Fruit fly (Drosophila melanogaster) whole organism, embryonic: ENCODE results near the gene Urm1.
A peak's percentile ranks its signal among the peaks of the same experiment; 100 is the strongest.

Experiments used
- Adf1 ChIP-seq: fragments of 200-800 bp; sonication (Bioruptor generic); IDR thresholded peaks from 2 replicates; pipeline ENCODE4 v1.3.6; 2022; ENCODE audit warnings: missing biosample characterization, missing genetic modification characterization
- Asciz ChIP-seq: fragments of 200-800 bp; sonication (Bioruptor generic); optimal IDR thresholded peaks from 2 replicates; lab custom pipeline; 2017; ENCODE audit warnings: missing biosample characterization, mild to moderate bottlenecking, missing genetic modification characterization, missing genetic modification reagents
- Atf6 ChIP-seq: fragments of 200-800 bp; sonication (Bioruptor generic); IDR thresholded peaks from 2 replicates; pipeline ENCODE4 v1.3.6; 2022; ENCODE audit warnings: missing biosample characterization, missing genetic modification characterization
- Bgb ChIP-seq: fragments of 200-800 bp; sonication (Bioruptor generic); IDR thresholded peaks from 2 replicates; pipeline ENCODE4 v1.3.6; 2022; ENCODE audit warnings: missing biosample characterization, missing genetic modification characterization; ENCODE audit not compliant: partially characterized antibody
- CG10654 ChIP-seq: fragments of 200-800 bp; sonication (Bioruptor generic); optimal IDR thresholded peaks from 2 replicates; lab custom pipeline; 2016; ENCODE audit warnings: missing biosample characterization, missing genetic modification characterization
- CG10979 ChIP-seq: fragments of 200-800 bp; sonication (Bioruptor generic); optimal IDR thresholded peaks from 2 replicates; lab custom pipeline; 2018; ENCODE audit warnings: missing biosample characterization, mild to moderate bottlenecking, missing genetic modification characterization, moderate library complexity
- CG11085 ChIP-seq: fragments of 200-800 bp; sonication (Bioruptor generic); IDR thresholded peaks from 2 replicates; pipeline ENCODE4 v1.3.6; 2022; ENCODE audit warnings: missing biosample characterization, missing genetic modification characterization
- CG12104 ChIP-seq: fragments of 200-800 bp; sonication (Bioruptor generic); optimal IDR thresholded peaks from 3 replicates; lab custom pipeline; 2016; ENCODE audit warnings: missing biosample characterization, missing genetic modification characterization
- CG12391 ChIP-seq: fragments of 200-800 bp; sonication (Bioruptor generic); optimal IDR thresholded peaks from 3 replicates; lab custom pipeline; 2018; ENCODE audit warnings: missing biosample characterization, mild to moderate bottlenecking, missing genetic modification characterization, moderate library complexity
- CG15011 ChIP-seq: fragments of 200-800 bp; sonication (Bioruptor generic); optimal IDR thresholded peaks from 3 replicates; lab custom pipeline; 2018; ENCODE audit warnings: missing biosample characterization, mild to moderate bottlenecking, missing genetic modification characterization
- CG15601 ChIP-seq: fragments of 200-800 bp; sonication (Bioruptor generic); optimal IDR thresholded peaks from 3 replicates; lab custom pipeline; 2019; ENCODE audit warnings: missing biosample characterization, mild to moderate bottlenecking, missing genetic modification characterization, moderate library complexity
- CG17361 ChIP-seq: fragments of 200-800 bp; sonication (Bioruptor generic); IDR thresholded peaks from 3 replicates; pipeline ENCODE4 v1.3.6; 2022; ENCODE audit warnings: missing biosample characterization, missing genetic modification characterization
- CG1792 ChIP-seq: fragments of 200-800 bp; sonication (Bioruptor generic); optimal IDR thresholded peaks from 2 replicates; lab custom pipeline; 2016; ENCODE audit warnings: missing biosample characterization, missing genetic modification characterization
- CG2129 ChIP-seq: fragments of 200-800 bp; sonication (Bioruptor generic); IDR thresholded peaks from 2 replicates; pipeline ENCODE4 v1.3.6; 2022; ENCODE audit warnings: missing biosample characterization, missing genetic modification characterization; ENCODE audit not compliant: partially characterized antibody
- CG2889 ChIP-seq: fragments of 200-800 bp; sonication (Bioruptor generic); IDR thresholded peaks from 3 replicates; pipeline ENCODE4 v1.3.6; 2022; ENCODE audit warnings: missing biosample characterization, missing genetic modification characterization
- CG3281 ChIP-seq: fragments of 200-800 bp; sonication (Bioruptor generic); optimal IDR thresholded peaks from 3 replicates; lab custom pipeline; 2017; ENCODE audit warnings: missing biosample characterization, mild to moderate bottlenecking, missing genetic modification characterization
- CG5180 ChIP-seq: fragments of 200-800 bp; sonication (Bioruptor generic); optimal IDR thresholded peaks from 3 replicates; lab custom pipeline; 2017; ENCODE audit warnings: missing biosample characterization, missing genetic modification characterization, mild to moderate bottlenecking, moderate library complexity, missing genetic modification reagents
- CG6813 ChIP-seq: fragments of 200-800 bp; sonication (Bioruptor generic); optimal IDR thresholded peaks from 2 replicates; lab custom pipeline; 2017; ENCODE audit warnings: missing biosample characterization, missing genetic modification characterization, mild to moderate bottlenecking, moderate library complexity, missing genetic modification reagents
- CG7556 ChIP-seq: fragments of 200-800 bp; sonication (Bioruptor generic); optimal IDR thresholded peaks from 2 replicates; lab custom pipeline; 2017; ENCODE audit warnings: missing biosample characterization, mild to moderate bottlenecking, missing genetic modification characterization
- CG8290 ChIP-seq, 3 experiments: fragments of 200-800 bp; sonication (Bioruptor generic); optimal IDR thresholded peaks; 2 replicates each; lab custom pipeline; 2016 to 2019; ENCODE audit warnings: missing biosample characterization in 3 of 3, missing genetic modification characterization in 3 of 3, mild to moderate bottlenecking in 2 of 3, moderate library complexity in 1 of 3
- CG8765 ChIP-seq: fragments of 200-800 bp; sonication (Bioruptor generic); IDR thresholded peaks from 2 replicates; pipeline ENCODE4 v1.3.6; 2022; ENCODE audit warnings: missing biosample characterization, missing genetic modification characterization
- CG9797 ChIP-seq: fragments of 200-800 bp; sonication (Bioruptor generic); optimal IDR thresholded peaks from 3 replicates; lab custom pipeline; 2018; ENCODE audit warnings: missing biosample characterization, mild to moderate bottlenecking, missing genetic modification characterization
- Gug ChIP-seq: fragments of 200-800 bp; sonication (Bioruptor generic); IDR thresholded peaks from 4 replicates; pipeline ENCODE4 v1.3.6; 2022; ENCODE audit warnings: missing biosample characterization, missing genetic modification characterization
- Hmr ChIP-seq: fragments of 200-800 bp; sonication (Bioruptor generic); optimal IDR thresholded peaks from 3 replicates; lab custom pipeline; 2017; ENCODE audit warnings: mild to moderate bottlenecking, missing biosample characterization, missing genetic modification reagents, missing genetic modification characterization
- Hmx ChIP-seq: fragments of 200-800 bp; sonication (Bioruptor generic); optimal IDR thresholded peaks from 2 replicates; lab custom pipeline; 2016; ENCODE audit warnings: missing biosample characterization, missing genetic modification characterization
- NC2α ChIP-seq: fragments of 200-800 bp; sonication (Bioruptor generic); optimal IDR thresholded peaks from 2 replicates; lab custom pipeline; 2016; ENCODE audit warnings: missing biosample characterization, missing genetic modification characterization
- PHDP ChIP-seq: fragments of 200-800 bp; sonication (Bioruptor generic); optimal IDR thresholded peaks from 3 replicates; lab custom pipeline; 2018; ENCODE audit warnings: missing biosample characterization, mild to moderate bottlenecking, missing genetic modification characterization, moderate library complexity
- Side ChIP-seq: fragments of 200-800 bp; sonication (Bioruptor generic); optimal IDR thresholded peaks from 2 replicates; lab custom pipeline; 2016; ENCODE audit warnings: missing biosample characterization, missing genetic modification characterization
- Stat92E ChIP-seq, 3 experiments: fragments of >200 bp in 2 of 3; fragments of 200-800 bp in 1 of 3; sonication (Bioruptor generic) in 1 of 3; optimal IDR thresholded peaks; 2 replicates each; lab custom pipeline; 2017 to 2019; ENCODE audit warnings: missing biosample characterization in 3 of 3, missing genetic modification characterization in 3 of 3, mild to moderate bottlenecking in 1 of 3, moderate library complexity in 1 of 3
- Vsx1 ChIP-seq: fragments of 200-800 bp; sonication (Bioruptor generic); optimal IDR thresholded peaks from 2 replicates; lab custom pipeline; 2017; ENCODE audit warnings: missing biosample characterization, mild to moderate bottlenecking, missing genetic modification characterization, missing genetic modification reagents
- ara ChIP-seq: fragments of 200-800 bp; sonication (Bioruptor generic); IDR thresholded peaks from 2 replicates; pipeline ENCODE4 v1.3.6; 2022; ENCODE audit warnings: missing biosample characterization, missing genetic modification characterization
- bowl ChIP-seq: fragments of 200-800 bp; sonication (Bioruptor generic); IDR thresholded peaks from 2 replicates; pipeline ENCODE4 v1.3.6; 2022; ENCODE audit warnings: missing biosample characterization, missing genetic modification characterization
- bsh ChIP-seq, 2 experiments: fragments of 200-800 bp; sonication (Bioruptor generic); optimal IDR thresholded peaks; 2 replicates each; lab custom pipeline; 2017 to 2018; ENCODE audit warnings: mild to moderate bottlenecking in 2 of 2, missing biosample characterization in 2 of 2, missing genetic modification characterization in 2 of 2, moderate library complexity in 1 of 2
- cas ChIP-seq: fragments of 200-800 bp; sonication (Bioruptor generic); IDR thresholded peaks from 2 replicates; pipeline ENCODE4 v1.3.6; 2022; ENCODE audit warnings: missing biosample characterization, missing genetic modification characterization
- chinmo ChIP-seq: fragments of 200-800 bp; sonication (Bioruptor generic); IDR thresholded peaks from 4 replicates; pipeline ENCODE4 v1.3.6; 2022; ENCODE audit warnings: missing biosample characterization, missing genetic modification characterization; ENCODE audit not compliant: partially characterized antibody
- ci ChIP-seq: fragments of 200-800 bp; sonication (Bioruptor generic); IDR thresholded peaks from 3 replicates; pipeline ENCODE4 v1.3.6; 2022; ENCODE audit warnings: missing biosample characterization, missing genetic modification characterization
- danr ChIP-seq: fragments of 200-800 bp; sonication (Bioruptor generic); IDR thresholded peaks from 2 replicates; pipeline ENCODE4 v1.3.6; 2022; ENCODE audit warnings: missing biosample characterization, missing genetic modification characterization
- dpn ChIP-seq, 2 experiments: fragments of 200-800 bp; sonication (Bioruptor generic); optimal IDR thresholded peaks; 3 replicates each; lab custom pipeline; 2016; ENCODE audit warnings: missing biosample characterization in 2 of 2, missing genetic modification characterization in 2 of 2
- fd102C ChIP-seq: fragments of 200-800 bp; sonication (Bioruptor generic); optimal IDR thresholded peaks from 2 replicates; lab custom pipeline; 2018; ENCODE audit warnings: missing biosample characterization, mild to moderate bottlenecking, missing genetic modification characterization, moderate library complexity
- grau ChIP-seq: fragments of 200-800 bp; optimal IDR thresholded peaks from 3 replicates; lab custom pipeline; 2019; ENCODE audit warnings: missing biosample characterization, mild to moderate bottlenecking, missing genetic modification characterization, moderate library complexity
- h ChIP-seq: fragments of >200 bp; optimal IDR thresholded peaks from 2 replicates; lab custom pipeline; 2017
- jigr1 ChIP-seq: fragments of 200-800 bp; sonication (Bioruptor generic); IDR thresholded peaks from 3 replicates; pipeline ENCODE4 v1.3.6; 2022; ENCODE audit warnings: missing biosample characterization, missing genetic modification characterization
- phol ChIP-seq: fragments of 200-800 bp; sonication (Bioruptor generic); optimal IDR thresholded peaks from 3 replicates; lab custom pipeline; 2018; ENCODE audit warnings: missing biosample characterization, mild to moderate bottlenecking, missing genetic modification characterization, moderate library complexity
- pum ChIP-seq: fragments of 200-800 bp; sonication (Bioruptor generic); optimal IDR thresholded peaks from 2 replicates; lab custom pipeline; 2016; ENCODE audit warnings: missing biosample characterization, missing genetic modification characterization
- slbo ChIP-seq: fragments of 200-800 bp; sonication (Bioruptor generic); IDR thresholded peaks from 2 replicates; pipeline ENCODE4 v1.3.6; 2022; ENCODE audit warnings: missing biosample characterization, missing genetic modification characterization
- sob ChIP-seq: fragments of 200-800 bp; sonication (Bioruptor generic); IDR thresholded peaks from 2 replicates; pipeline ENCODE4 v1.3.6; 2022; ENCODE audit warnings: missing biosample characterization, missing genetic modification characterization
- wek ChIP-seq: fragments of 200-800 bp; sonication (Bioruptor generic); optimal IDR thresholded peaks from 3 replicates; lab custom pipeline; 2018; ENCODE audit warnings: missing biosample characterization, mild to moderate bottlenecking, missing genetic modification characterization, moderate library complexity
- yki ChIP-seq: fragments of >200 bp; optimal IDR thresholded peaks from 3 replicates; lab custom pipeline; 2018
- z ChIP-seq: fragments of 200-800 bp; sonication (Bioruptor generic); IDR thresholded peaks from 3 replicates; pipeline ENCODE4 v1.3.6; 2022; ENCODE audit warnings: missing biosample characterization, missing genetic modification characterization

Gene Urm1

DNA sequence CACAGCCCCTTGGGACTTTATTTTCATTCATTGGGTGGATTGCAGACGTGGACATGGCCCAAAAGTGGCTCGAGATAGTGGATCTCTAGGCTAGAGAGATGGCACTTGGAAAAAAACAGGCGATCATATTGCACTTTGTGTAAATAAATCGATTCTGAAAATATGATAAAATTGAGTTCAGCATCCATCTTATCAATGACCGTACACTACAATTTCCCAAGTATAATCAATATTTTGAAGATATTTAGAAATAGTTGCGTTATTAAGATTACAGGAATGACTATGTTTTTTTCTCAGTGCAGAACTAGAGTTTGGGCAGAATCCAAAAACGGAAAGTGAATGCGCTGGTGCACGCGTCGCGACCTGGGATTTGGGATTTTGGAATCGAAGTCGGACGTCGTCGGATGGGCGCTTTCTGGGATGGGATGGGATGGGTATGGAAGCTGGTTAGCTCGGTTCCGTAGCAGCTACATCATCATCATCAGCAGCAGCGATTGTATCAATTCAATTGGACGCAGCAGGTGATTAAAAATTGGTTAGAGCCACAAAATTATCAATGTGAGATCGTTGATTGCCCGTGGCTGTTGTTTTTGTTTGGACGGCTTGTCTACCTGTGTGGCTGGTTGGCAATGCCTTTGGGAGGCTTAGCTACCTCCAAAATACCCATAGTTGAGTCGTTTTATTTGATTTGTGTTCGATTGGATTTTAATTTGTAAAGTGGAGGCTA, 5.3 kb downstream of the Urm1 start (continued):
- peak; percentile 35 for TF ChIP-seq CG12391 (tag; lab: Kevin White, UChicago)
- no peak for TF ChIP-seq CG6813 (GFP tag; lab: Kevin White, UChicago)
- TF ChIP-seq chinmo (GFP tag; lab: Robert Waterston, UW): no peak
- no peak for TF ChIP-seq CG10654
- TF ChIP-seq Asciz (GFP tag; lab: Kevin White, UChicago): peak; percentile 7
- no peak for TF ChIP-seq Hmx (GFP tag; lab: Kevin White, UChicago)
- TF ChIP-seq Side (GFP tag; lab: Kevin White, UChicago): no peak
- peak; percentile 12; the same call in 1 of the 2 replicates for TF ChIP-seq Atf6 (GFP tag; lab: Robert Waterston, UW)
- no peak for TF ChIP-seq Adf1 (GFP tag; lab: Robert Waterston, UW)
- TF ChIP-seq sob (GFP tag; lab: Robert Waterston, UW): no peak
- TF ChIP-seq slbo (GFP tag; lab: Robert Waterston, UW): no peak
- TF ChIP-seq CG8765 (GFP tag; lab: Robert Waterston, UW): no peak
- peak; percentile 37 for TF ChIP-seq pum (GFP tag; lab: Kevin White, UChicago)
- no peak for TF ChIP-seq Hmr (GFP tag; lab: Kevin White, UChicago)
- no peak for TF ChIP-seq Bgb (GFP tag; lab: Robert Waterston, UW)
- TF ChIP-seq cas (GFP tag; lab: Robert Waterston, UW): no peak
- TF ChIP-seq PHDP: peak; percentile 5
- TF ChIP-seq CG15601 (tag; lab: Kevin White, UChicago): peak; percentile 3
- peak; percentile 64 for TF ChIP-seq phol (tag; lab: Kevin White, UChicago)
- TF ChIP-seq CG5180 (GFP tag; lab: Kevin White, UChicago): no peak
- no peak for TF ChIP-seq z (GFP tag; lab: Robert Waterston, UW)
- no peak for TF ChIP-seq yki (lab: Kevin White, UChicago)
- no peak for TF ChIP-seq CG8290 (GFP tag; optimal IDR thresholded peaks at IDR 0.05; lab: Kevin White, UChicago)
- no peak for TF ChIP-seq CG8290 (tag; optimal IDR thresholded peaks at IDR 0.05; lab: Kevin White, UChicago)
- peak in 1 of 3 experiments; percentile 37 for TF ChIP-seq Stat92E (GFP tag; optimal IDR thresholded peaks at IDR 0.05; lab: Kevin White, UChicago)
- TF ChIP-seq fd102C (GFP tag; lab: Kevin White, UChicago): no peak
- TF ChIP-seq CG9797: no peak
- TF ChIP-seq danr: no peak
- TF ChIP-seq wek: no peak
- peak; percentile 70 for TF ChIP-seq CG10979 (tag; lab: Kevin White, UChicago)
- peak; percentile 17 for TF ChIP-seq grau (tag; lab: Kevin White, UChicago)
- TF ChIP-seq bsh (GFP tag; optimal IDR thresholded peaks at IDR 0.05; lab: Kevin White, UChicago): peak in 1 of 2 experiments; percentile 68
- TF ChIP-seq jigr1 (GFP tag; lab: Robert Waterston, UW): no peak
- TF ChIP-seq CG2129: no peak
- no peak for TF ChIP-seq NC2α (GFP tag; lab: Kevin White, UChicago)
- TF ChIP-seq ara: no peak; the same call in 1 of the 2 replicates
- no peak for TF ChIP-seq CG1792 (GFP tag; lab: Kevin White, UChicago)
- no peak for TF ChIP-seq h (lab: Kevin White, UChicago)
- no peak for TF ChIP-seq CG2889 (GFP tag; lab: Robert Waterston, UW)
- no peak for TF ChIP-seq CG15011
- peak in 1 of 2 experiments; percentile 24 for TF ChIP-seq dpn (GFP tag; optimal IDR thresholded peaks at IDR 0.05; lab: Kevin White, UChicago)
- TF ChIP-seq ci: peak; percentile 33; the same call in 1 of the 3 replicates
- TF ChIP-seq Gug (GFP tag; lab: Robert Waterston, UW): no peak
- TF ChIP-seq Vsx1: no peak
- no peak for TF ChIP-seq CG11085
- TF ChIP-seq CG12104 (GFP tag; lab: Kevin White, UChicago): no peak
- TF ChIP-seq CG3281 (GFP tag; lab: Kevin White, UChicago): no peak
- TF ChIP-seq CG7556 (GFP tag; lab: Kevin White, UChicago): no peak
- TF ChIP-seq bowl (GFP tag; lab: Robert Waterston, UW): no peak
- TF ChIP-seq CG17361 (GFP tag; lab: Robert Waterston, UW): peak; percentile 47; the same call in 2 of the 3 replicates
